Worm (Caenorhabditis elegans) whole organism, L4 larva: ENCODE measurements around the gene Y75B8A.37.

Experiments used
- D1046.2 ChIP-seq: fragments of 200-800 bp; sonication (Bioruptor generic); IDR thresholded peaks from 2 replicates; pipeline ENCODE4 v1.3.6; 2022; ENCODE audit warnings: missing genetic modification characterization, missing compliant biosample characterization
- F10B5.3 ChIP-seq: sonication (generic microtip); optimal IDR thresholded peaks from 2 replicates; lab custom pipeline; 2016; ENCODE audit warnings: mild to moderate bottlenecking, missing genetic modification characterization, missing compliant biosample characterization
- F26F4.8 ChIP-seq: fragments of 200-800 bp; sonication (Bioruptor generic); conservative IDR thresholded peaks from 2 replicates; pipeline ENCODE4 v1.3.6; 2022; ENCODE audit warnings: missing genetic modification characterization, missing compliant biosample characterization
- R02D3.7 ChIP-seq: fragments of 150-350 bp; sonication (generic microtip); optimal IDR thresholded peaks from 3 replicates; lab custom pipeline; 2014; ENCODE audit warnings: missing biosample characterization, missing genetic modification characterization
- T20F7.1 ChIP-seq: fragments of 200-800 bp; sonication (Bioruptor generic); optimal IDR thresholded peaks from 2 replicates; lab custom pipeline; 2018; ENCODE audit warnings: mild to moderate bottlenecking, missing genetic modification characterization, missing compliant biosample characterization
- Y5F2A.4 ChIP-seq: fragments of 200-800 bp; sonication (Bioruptor generic); optimal IDR thresholded peaks from 2 replicates; lab custom pipeline; 2018; ENCODE audit warnings: mild to moderate bottlenecking, missing genetic modification characterization, missing compliant biosample characterization
- Y75B8A.6 ChIP-seq: fragments of 200-800 bp; sonication (Bioruptor generic); IDR thresholded peaks from 2 replicates; pipeline ENCODE4 v1.3.6; 2022; ENCODE audit warnings: missing genetic modification reagents, missing genetic modification characterization, missing compliant biosample characterization
- ZK546.5 ChIP-seq, 2 experiments: sonication (generic microtip); optimal IDR thresholded peaks; 2 replicates each; lab custom pipeline; 2017; ENCODE audit warnings: missing biosample characterization in 2 of 2, missing genetic modification characterization in 2 of 2
- aha-1 ChIP-seq: fragments of 150-350 bp; peaks from one replicate; lab custom pipeline; 2014; ENCODE audit warnings: missing biosample characterization, missing genetic modification characterization
- ceh-20 ChIP-seq: fragments of 200-800 bp; sonication (Bioruptor generic); IDR thresholded peaks from 2 replicates; pipeline ENCODE4 v1.3.6; 2022; ENCODE audit warnings: missing genetic modification reagents, missing genetic modification characterization, missing compliant biosample characterization
- ceh-32 ChIP-seq: sonication (generic microtip); optimal IDR thresholded peaks from 2 replicates; lab custom pipeline; 2016; ENCODE audit warnings: mild to moderate bottlenecking, missing genetic modification characterization, missing compliant biosample characterization; ENCODE audit not compliant: poor library complexity
- ceh-62 ChIP-seq: sonication (generic microtip); optimal IDR thresholded peaks from 2 replicates; lab custom pipeline; 2017; ENCODE audit warnings: missing biosample characterization, missing genetic modification characterization
- ces-1 ChIP-seq: fragments of 150-350 bp; sonication (generic microtip); optimal IDR thresholded peaks from 4 replicates; lab custom pipeline; 2014; ENCODE audit warnings: missing biosample characterization, missing genetic modification reagents, missing genetic modification characterization
- daf-16 ChIP-seq, 3 experiments: sonication (generic microtip); optimal IDR thresholded peaks; 2 replicates each; lab custom pipeline; 2016 to 2017; ENCODE audit warnings: missing genetic modification characterization in 3 of 3, missing genetic modification reagents in 3 of 3, mild to moderate bottlenecking in 2 of 3, missing compliant biosample characterization in 2 of 3, missing biosample characterization in 1 of 3, moderate library complexity in 1 of 3
- dmd-6 ChIP-seq: fragments of 200-800 bp; sonication (Bioruptor generic); IDR thresholded peaks from 2 replicates; pipeline ENCODE4 v1.3.6; 2022; ENCODE audit warnings: missing genetic modification reagents, missing genetic modification characterization, missing compliant biosample characterization
- dmd-9 ChIP-seq: fragments of 200-800 bp; sonication (Bioruptor generic); IDR thresholded peaks from 2 replicates; pipeline ENCODE4 v1.3.6; 2022; ENCODE audit warnings: missing genetic modification reagents, missing genetic modification characterization, missing compliant biosample characterization
- dve-1 ChIP-seq: sonication (generic microtip); optimal IDR thresholded peaks from 2 replicates; lab custom pipeline; 2017; ENCODE audit warnings: antibody characterized with exemption, mild to moderate bottlenecking, missing genetic modification characterization, missing compliant biosample characterization; ENCODE audit not compliant: insufficient read depth
- fos-1 ChIP-seq: fragments of 150-350 bp; optimal IDR thresholded peaks from 2 replicates; lab custom pipeline; 2014; ENCODE audit warnings: missing biosample characterization, missing genetic modification characterization
- hif-1 ChIP-seq, 2 experiments: sonication (generic microtip); optimal IDR thresholded peaks; 2 replicates each; lab custom pipeline; 2016 to 2017; ENCODE audit warnings: missing compliant biosample characterization in 2 of 2, missing genetic modification characterization in 2 of 2, missing genetic modification reagents in 2 of 2, missing genotype in 2 of 2, mild to moderate bottlenecking in 1 of 2
- hlh-11 ChIP-seq: fragments of 200-800 bp; sonication (Bioruptor generic); optimal IDR thresholded peaks from 2 replicates; lab custom pipeline; 2018; ENCODE audit warnings: mild to moderate bottlenecking, missing genetic modification characterization, missing compliant biosample characterization
- hlh-30 ChIP-seq: sonication (generic microtip); optimal IDR thresholded peaks from 2 replicates; lab custom pipeline; 2017; ENCODE audit warnings: antibody characterized with exemption, mild to moderate bottlenecking, missing genetic modification characterization, missing compliant biosample characterization; ENCODE audit not compliant: insufficient read depth
- hmg-1.1 ChIP-seq: fragments of 200-800 bp; sonication (Bioruptor generic); IDR thresholded peaks from 2 replicates; pipeline ENCODE4 v1.3.6; 2022; ENCODE audit warnings: missing genetic modification reagents, missing genetic modification characterization, missing compliant biosample characterization
- lin-38 ChIP-seq: fragments of 200-800 bp; sonication (Bioruptor generic); IDR thresholded peaks from 2 replicates; pipeline ENCODE4 v1.3.6; 2022; ENCODE audit warnings: missing genetic modification reagents, missing genetic modification characterization, missing compliant biosample characterization
- lsy-2 ChIP-seq, 2 experiments: fragments of 150-350 bp in 1 of 2; sonication (generic microtip) in 1 of 2; optimal IDR thresholded peaks; 2 replicates each; lab custom pipeline; 2014 to 2017; ENCODE audit warnings: missing biosample characterization in 2 of 2, missing genetic modification characterization in 2 of 2
- madf-9 ChIP-seq: fragments of 200-800 bp; sonication (Bioruptor generic); conservative IDR thresholded peaks from 2 replicates; pipeline ENCODE4 v1.3.6; 2022; ENCODE audit warnings: missing genetic modification reagents, missing genetic modification characterization, missing compliant biosample characterization
- mdl-1 ChIP-seq, 2 experiments: fragments of 150-350 bp in 1 of 2; sonication (generic microtip) in 1 of 2; optimal IDR thresholded peaks; 2 replicates each; lab custom pipeline; 2014 to 2017; ENCODE audit warnings: missing biosample characterization in 2 of 2, missing genetic modification characterization in 2 of 2
- nhr-10 ChIP-seq: fragments of 150-350 bp; optimal IDR thresholded peaks from 2 replicates; lab custom pipeline; 2014; ENCODE audit warnings: missing biosample characterization, missing genetic modification characterization
- nhr-11 ChIP-seq: fragments of 150-350 bp; optimal IDR thresholded peaks from 2 replicates; lab custom pipeline; 2014; ENCODE audit warnings: missing biosample characterization, missing genetic modification characterization
- nhr-237 ChIP-seq: sonication (generic microtip); optimal IDR thresholded peaks from 2 replicates; lab custom pipeline; 2017; ENCODE audit warnings: missing biosample characterization, missing genetic modification characterization
- nhr-25 ChIP-seq: sonication (generic microtip); optimal IDR thresholded peaks from 2 replicates; lab custom pipeline; 2017; ENCODE audit warnings: missing genetic modification characterization, mild to moderate bottlenecking, missing compliant biosample characterization, antibody characterized with exemption, moderate library complexity, borderline replicate concordance; ENCODE audit not compliant: insufficient read depth
- nhr-28 ChIP-seq: fragments of 150-350 bp; optimal IDR thresholded peaks from 2 replicates; lab custom pipeline; 2014; ENCODE audit warnings: missing biosample characterization, missing genetic modification characterization
- nhr-76 ChIP-seq: fragments of 150-350 bp; optimal IDR thresholded peaks from 2 replicates; lab custom pipeline; 2014; ENCODE audit warnings: missing biosample characterization, missing genetic modification characterization
- nhr-77 ChIP-seq: fragments of 150-350 bp; optimal IDR thresholded peaks from 2 replicates; lab custom pipeline; 2014; ENCODE audit warnings: missing biosample characterization, missing genetic modification characterization
- pqm-1 ChIP-seq: sonication (generic microtip); optimal IDR thresholded peaks from 2 replicates; lab custom pipeline; 2017; ENCODE audit warnings: missing biosample characterization, missing genetic modification characterization
- rbr-2 ChIP-seq: sonication (generic microtip); optimal IDR thresholded peaks from 2 replicates; lab custom pipeline; 2016; ENCODE audit warnings: missing genotype, missing genetic modification characterization, missing compliant biosample characterization
- unc-130 ChIP-seq: sonication (generic microtip); optimal IDR thresholded peaks from 2 replicates; lab custom pipeline; 2016; ENCODE audit warnings: missing genetic modification reagents, missing genetic modification characterization, missing compliant biosample characterization
- unc-39 ChIP-seq: sonication (generic microtip); optimal IDR thresholded peaks from 2 replicates; lab custom pipeline; 2017; ENCODE audit warnings: missing biosample characterization, missing genetic modification characterization
- unc-62 ChIP-seq, 3 experiments: fragments of 150-350 bp in 1 of 3; sonication (generic microtip); optimal IDR thresholded peaks in 2 of 3; peaks in 1 of 3; 1 replicate in 1 of 3; 2 replicates in 2 of 3; lab custom pipeline; 2014 to 2017; ENCODE audit warnings: missing biosample characterization in 3 of 3, missing genetic modification characterization in 3 of 3, missing genetic modification reagents in 3 of 3, missing genotype in 1 of 3
- vab-7 ChIP-seq: fragments of 200-800 bp; sonication (Bioruptor generic); IDR thresholded peaks from 2 replicates; pipeline ENCODE4 v1.3.6; 2022; ENCODE audit warnings: missing genetic modification reagents, missing genetic modification characterization, missing compliant biosample characterization
- zag-1 ChIP-seq: fragments of 150-350 bp; optimal IDR thresholded peaks from 2 replicates; lab custom pipeline; 2014; ENCODE audit warnings: missing biosample characterization, missing genetic modification characterization
- zip-2 ChIP-seq: fragments of 150-350 bp; optimal IDR thresholded peaks from 2 replicates; lab custom pipeline; 2014; ENCODE audit warnings: missing biosample characterization, missing genetic modification characterization
- ztf-11 ChIP-seq: fragments of 150-350 bp; optimal IDR thresholded peaks from 2 replicates; lab custom pipeline; 2014; ENCODE audit warnings: missing biosample characterization, missing genetic modification characterization
- ztf-7 ChIP-seq: fragments of 150-350 bp; optimal IDR thresholded peaks from 2 replicates; lab custom pipeline; 2014; ENCODE audit warnings: missing biosample characterization, missing genetic modification characterization

Y75B8A.37 gene

ce11 chrIII:12299259-12299658 lies 16.0 kb upstream of the Y75B8A.37 start:
- no peak for TF ChIP-seq madf-9 (GFP tag; lab: Robert Waterston, UW)
- TF ChIP-seq unc-39 (tag; lab: Kevin White, UChicago) = no peak
- TF ChIP-seq daf-16 (GFP tag; optimal IDR thresholded peaks at IDR 0.05; lab: Kevin White, UChicago) = no peak
- peak; percentile 1 for TF ChIP-seq daf-16 (tag; optimal IDR thresholded peaks at IDR 0.05; lab: Kevin White, UChicago)
- TF ChIP-seq aha-1 (tag; lab: Kevin White, UChicago) = peak; percentile 94
- no peak for TF ChIP-seq zag-1 (tag; lab: Kevin White, UChicago)
- no peak for TF ChIP-seq fos-1 (tag; lab: Kevin White, UChicago)
- no peak for TF ChIP-seq hlh-11 (tag; lab: Kevin White, UChicago)
- TF ChIP-seq dmd-9 (GFP tag; lab: Robert Waterston, UW) = no peak
- TF ChIP-seq ceh-62 = no peak
- TF ChIP-seq ces-1 (GFP tag; lab: Kevin White, UChicago) = no peak
- no peak for TF ChIP-seq D1046.2 (GFP tag; lab: Robert Waterston, UW)
- TF ChIP-seq ceh-20 (GFP tag; lab: Robert Waterston, UW) = no peak
- no peak for TF ChIP-seq zip-2 (tag; lab: Kevin White, UChicago)
- no peak for TF ChIP-seq Y75B8A.6 (GFP tag; lab: Robert Waterston, UW)
- TF ChIP-seq ZK546.5 (tag; optimal IDR thresholded peaks at IDR 0.05; lab: Kevin White, UChicago) = no peak
- no peak for TF ChIP-seq unc-62 (GFP tag; optimal IDR thresholded peaks at IDR 0.05 in 1 of 2; lab: Kevin White, UChicago)
- TF ChIP-seq unc-62 (tag; optimal IDR thresholded peaks at IDR 0.05; lab: Kevin White, UChicago) = no peak
- TF ChIP-seq, all 104 proteins: peak for 2

ce11 chrIII:12303084-12303483 lies 12.2 kb upstream of the Y75B8A.37 start, which contains the start of gene mrp-8:
Gene mrp-8 (minus strand): TSS chrIII:12303184.
- TF ChIP-seq unc-62 (GFP tag; optimal IDR thresholded peaks at IDR 0.05 in 1 of 2; lab: Kevin White, UChicago) (peak in 1 of 2 experiments; percentile 34), unc-62 (tag; optimal IDR thresholded peaks at IDR 0.05; lab: Kevin White, UChicago) (no peak), Y75B8A.6 (GFP tag; lab: Robert Waterston, UW) (no peak)

- no peak for TF ChIP-seq hif-1 (tag; optimal IDR thresholded peaks at IDR 0.05; lab: Kevin White, UChicago)
- TF ChIP-seq nhr-10 = no peak
- peak; percentile 15 for TF ChIP-seq nhr-28
- TF ChIP-seq nhr-11 (tag; lab: Kevin White, UChicago) = no peak
- TF ChIP-seq nhr-237 (tag; lab: Kevin White, UChicago) = no peak
- peak; percentile 49 for TF ChIP-seq hlh-30 (tag; lab: Kevin White, UChicago)
Observed at ce11 chrIII:12304805-12305377, 10.4 kb upstream of the Y75B8A.37 start.

- TF ChIP-seq unc-130 (GFP tag; lab: Kevin White, UChicago) (no peak), ceh-62 (no peak), R02D3.7 (tag; lab: Kevin White, UChicago) (no peak), T20F7.1 (GFP tag; lab: Kevin White, UChicago) (no peak), ztf-7 (no peak), lin-38 (GFP tag; lab: Robert Waterston, UW) (no peak), vab-7 (GFP tag; lab: Robert Waterston, UW) (no peak), dve-1 (tag; lab: Kevin White, UChicago) (peak; percentile 14), Y5F2A.4 (GFP tag; lab: Kevin White, UChicago) (no peak), nhr-77 (tag; lab: Kevin White, UChicago) (peak; percentile 26), pqm-1 (tag; lab: Kevin White, UChicago) (peak; percentile 94), lsy-2 (tag; optimal IDR thresholded peaks at IDR 0.05; lab: Kevin White, UChicago) (no peak), ceh-32 (tag; lab: Kevin White, UChicago) (no peak), F10B5.3 (tag; lab: Kevin White, UChicago) (no peak), dmd-6 (GFP tag; lab: Robert Waterston, UW) (peak; percentile 61; the same call in 1 of the 2 replicates), rbr-2 (tag; lab: Kevin White, UChicago) (no peak), ztf-11 (no peak), hlh-30 (tag; lab: Kevin White, UChicago) (no peak), ceh-20 (GFP tag; lab: Robert Waterston, UW) (no peak), hmg-1.1 (GFP tag; lab: Robert Waterston, UW) (no peak), F26F4.8 (GFP tag; lab: Robert Waterston, UW) (no peak), daf-16 (GFP tag; optimal IDR thresholded peaks at IDR 0.05; lab: Kevin White, UChicago) (no peak), daf-16 (tag; optimal IDR thresholded peaks at IDR 0.05; lab: Kevin White, UChicago) (no peak), mdl-1 (tag; optimal IDR thresholded peaks at IDR 0.05; lab: Kevin White, UChicago) (no peak), nhr-237 (tag; lab: Kevin White, UChicago) (no peak), nhr-25 (tag; lab: Kevin White, UChicago) (no peak), nhr-76 (tag; lab: Kevin White, UChicago) (no peak)
Observed at ce11 chrIII:12307475-12307874, 7.8 kb upstream of the Y75B8A.37 start, which contains the start of gene pqn-92. Gene pqn-92 (plus strand): TSS chrIII:12307781.
